Worm (Caenorhabditis elegans) whole organism, young adult: ENCODE results near the gene klo-1.

Source experiments
- C17E4.6 ChIP-seq: fragments of 200-800 bp; sonication (Bioruptor generic); IDR thresholded peaks from 2 replicates; pipeline ENCODE4 v1.3.6; 2022; ENCODE audit warnings: missing genetic modification reagents, missing genetic modification characterization, missing compliant biosample characterization
- D2030.7 ChIP-seq: fragments of 200-800 bp; sonication (Bioruptor generic); IDR thresholded peaks from 2 replicates; pipeline ENCODE4 v1.3.6; 2022; ENCODE audit warnings: missing genetic modification reagents, missing genetic modification characterization, missing compliant biosample characterization
- F52B5.7 ChIP-seq: sonication (generic microtip); optimal IDR thresholded peaks from 2 replicates; lab custom pipeline; 2016; ENCODE audit warnings: mild to moderate bottlenecking, missing genetic modification characterization, missing compliant biosample characterization
- F55B11.4 ChIP-seq: sonication (generic microtip); optimal IDR thresholded peaks from 2 replicates; lab custom pipeline; 2016; ENCODE audit warnings: missing compliant biosample characterization, missing genetic modification characterization, borderline replicate concordance; ENCODE audit not compliant: insufficient read depth
- F57A8.1 ChIP-seq: fragments of 200-800 bp; sonication (Bioruptor generic); optimal IDR thresholded peaks from 2 replicates; lab custom pipeline; 2018; ENCODE audit warnings: mild to moderate bottlenecking, missing genetic modification characterization, moderate library complexity, missing compliant biosample characterization
- F57C9.4 ChIP-seq: sonication (generic microtip); optimal IDR thresholded peaks from 2 replicates; lab custom pipeline; 2017; ENCODE audit warnings: mild to moderate bottlenecking, missing genetic modification characterization, missing compliant biosample characterization
- Y53G8AR.9 ChIP-seq: fragments of 200-800 bp; sonication (Bioruptor generic); conservative IDR thresholded peaks from 2 replicates; pipeline ENCODE4 v1.3.6; 2022; ENCODE audit warnings: missing genetic modification reagents, missing genetic modification characterization, missing compliant biosample characterization
- Y67H2A.10 ChIP-seq: fragments of 200-800 bp; sonication (Bioruptor generic); conservative IDR thresholded peaks from 2 replicates; pipeline ENCODE4 v1.3.6; 2022; ENCODE audit warnings: missing genetic modification reagents, missing genetic modification characterization, missing compliant biosample characterization
- aptf-2 ChIP-seq: fragments of 200-800 bp; sonication (Bioruptor generic); conservative IDR thresholded peaks from 2 replicates; pipeline ENCODE4 v1.3.6; 2022; ENCODE audit warnings: missing genetic modification reagents, missing genetic modification characterization, missing compliant biosample characterization
- attf-5 ChIP-seq: fragments of 200-800 bp; sonication (Bioruptor generic); optimal IDR thresholded peaks from 2 replicates; lab custom pipeline; 2018; ENCODE audit warnings: mild to moderate bottlenecking, missing genetic modification characterization, missing compliant biosample characterization
- ceh-27 ChIP-seq: fragments of 200-800 bp; sonication (Bioruptor generic); optimal IDR thresholded peaks from 2 replicates; lab custom pipeline; 2018; ENCODE audit warnings: mild to moderate bottlenecking, missing genetic modification characterization, moderate library complexity, missing compliant biosample characterization
- die-1 ChIP-seq: sonication (generic microtip); optimal IDR thresholded peaks from 2 replicates; lab custom pipeline; 2016; ENCODE audit warnings: missing genotype, mild to moderate bottlenecking, missing genetic modification characterization, missing compliant biosample characterization
- dox-1 ChIP-seq: fragments of 200-800 bp; sonication (Bioruptor generic); IDR thresholded peaks from 2 replicates; pipeline ENCODE4 v1.3.6; 2022; ENCODE audit warnings: missing genetic modification reagents, missing genetic modification characterization, missing compliant biosample characterization
- dpff-1 ChIP-seq: sonication (generic microtip); optimal IDR thresholded peaks from 2 replicates; lab custom pipeline; 2017; ENCODE audit warnings: mild to moderate bottlenecking, missing genetic modification characterization, missing compliant biosample characterization
- egl-18 ChIP-seq: fragments of 200-800 bp; sonication (Bioruptor generic); IDR thresholded peaks from 2 replicates; pipeline ENCODE4 v1.3.6; 2022; ENCODE audit warnings: missing genetic modification reagents, missing genetic modification characterization, missing compliant biosample characterization
- egrh-3 ChIP-seq: fragments of 200-800 bp; sonication (Bioruptor generic); IDR thresholded peaks from 2 replicates; pipeline ENCODE4 v1.3.6; 2022; ENCODE audit warnings: missing genetic modification reagents, missing genetic modification characterization, missing compliant biosample characterization
- gei-17 ChIP-seq: fragments of 200-800 bp; sonication (Bioruptor generic); optimal IDR thresholded peaks from 2 replicates; lab custom pipeline; 2018; ENCODE audit warnings: mild to moderate bottlenecking, missing genetic modification characterization, missing compliant biosample characterization
- hlh-12 ChIP-seq: sonication (generic microtip); optimal IDR thresholded peaks from 2 replicates; lab custom pipeline; 2016; ENCODE audit warnings: missing genetic modification characterization, missing compliant biosample characterization
- hmg-1.2 ChIP-seq: fragments of 200-800 bp; sonication (Bioruptor generic); IDR thresholded peaks from 2 replicates; pipeline ENCODE4 v1.3.6; 2022; ENCODE audit warnings: missing genetic modification reagents, missing genetic modification characterization, missing compliant biosample characterization
- hrde-1 ChIP-seq: sonication (generic microtip); optimal IDR thresholded peaks from 2 replicates; lab custom pipeline; 2016; ENCODE audit warnings: missing genetic modification characterization, mild to moderate bottlenecking, missing compliant biosample characterization, moderate library complexity, missing genotype, missing genetic modification reagents, borderline replicate concordance
- lin-54 ChIP-seq: fragments of 200-800 bp; sonication (Bioruptor generic); optimal IDR thresholded peaks from 2 replicates; lab custom pipeline; 2018; ENCODE audit warnings: mild to moderate bottlenecking, missing genetic modification characterization, missing compliant biosample characterization
- madf-6 ChIP-seq: fragments of 200-800 bp; sonication (Bioruptor generic); IDR thresholded peaks from 2 replicates; pipeline ENCODE4 v1.3.6; 2022; ENCODE audit warnings: missing genetic modification reagents, missing genetic modification characterization, missing compliant biosample characterization
- mes-4 ChIP-seq: sonication (generic microtip); optimal IDR thresholded peaks from 2 replicates; lab custom pipeline; 2016; ENCODE audit warnings: missing genotype, missing genetic modification characterization, missing compliant biosample characterization
- nfyb-1 ChIP-seq: fragments of 200-800 bp; sonication (Bioruptor generic); IDR thresholded peaks from 2 replicates; pipeline ENCODE4 v1.3.6; 2022; ENCODE audit warnings: missing genetic modification reagents, missing genetic modification characterization, missing compliant biosample characterization
- rec-8 ChIP-seq, 2 experiments: sonication (generic microtip); optimal IDR thresholded peaks; 2 replicates each; lab custom pipeline; 2016; ENCODE audit warnings: mild to moderate bottlenecking in 2 of 2, missing genetic modification characterization in 2 of 2, missing genetic modification reagents in 2 of 2, missing genotype in 2 of 2, missing biosample characterization in 1 of 2, missing compliant biosample characterization in 1 of 2, moderate library complexity in 1 of 2
- repo-1 ChIP-seq: sonication (generic microtip); optimal IDR thresholded peaks from 2 replicates; lab custom pipeline; 2017; ENCODE audit warnings: mild to moderate bottlenecking, missing genetic modification characterization, missing compliant biosample characterization
- sea-2 ChIP-seq: fragments of 200-800 bp; sonication (Bioruptor generic); IDR thresholded peaks from 2 replicates; pipeline ENCODE4 v1.3.6; 2022; ENCODE audit warnings: missing genetic modification characterization, missing compliant biosample characterization
- snpc-1.1 ChIP-seq: sonication (generic microtip); optimal IDR thresholded peaks from 2 replicates; lab custom pipeline; 2017; ENCODE audit warnings: missing genetic modification characterization, mild to moderate bottlenecking, missing compliant biosample characterization, antibody characterized with exemption, moderate library complexity, missing genotype, missing genetic modification reagents; ENCODE audit not compliant: insufficient read depth
- snpc-4 ChIP-seq, 5 experiments: fragments of 150-350 bp in 1 of 5; sonication (generic microtip) in 4 of 5; optimal IDR thresholded peaks; 2 replicates each; lab custom pipeline; 2014 to 2018; ENCODE audit warnings: missing genetic modification characterization in 5 of 5, missing biosample characterization in 3 of 5, antibody characterized with exemption in 2 of 5, mild to moderate bottlenecking in 2 of 5, missing compliant biosample characterization in 2 of 5, missing genotype in 2 of 5, moderate library complexity in 2 of 5, missing genetic modification reagents in 1 of 5
- somi-1 ChIP-seq: fragments of 200-800 bp; sonication (Bioruptor generic); optimal IDR thresholded peaks from 2 replicates; lab custom pipeline; 2018; ENCODE audit warnings: mild to moderate bottlenecking, missing genetic modification characterization, missing compliant biosample characterization
- sptf-2 ChIP-seq: fragments of 200-800 bp; sonication (Bioruptor generic); optimal IDR thresholded peaks from 2 replicates; lab custom pipeline; 2018; ENCODE audit warnings: mild to moderate bottlenecking, missing genetic modification characterization, missing compliant biosample characterization
- tlf-1 ChIP-seq: fragments of 200-800 bp; sonication (Bioruptor generic); optimal IDR thresholded peaks from 2 replicates; lab custom pipeline; 2018; ENCODE audit warnings: mild to moderate bottlenecking, missing genetic modification characterization, missing compliant biosample characterization
- unc-62 ChIP-seq: fragments of 150-350 bp; optimal IDR thresholded peaks from 2 replicates; lab custom pipeline; 2014; ENCODE audit warnings: missing biosample characterization, missing genetic modification reagents, missing genetic modification characterization
- ztf-26 ChIP-seq: sonication (generic microtip); optimal IDR thresholded peaks from 2 replicates; lab custom pipeline; 2017; ENCODE audit warnings: missing genetic modification characterization, missing compliant biosample characterization
- ztf-28 ChIP-seq: fragments of 200-800 bp; sonication (Bioruptor generic); IDR thresholded peaks from 2 replicates; pipeline ENCODE4 v1.3.6; 2022; ENCODE audit warnings: missing genetic modification reagents, missing genetic modification characterization, missing compliant biosample characterization

The klo-1 gene

DNA sequence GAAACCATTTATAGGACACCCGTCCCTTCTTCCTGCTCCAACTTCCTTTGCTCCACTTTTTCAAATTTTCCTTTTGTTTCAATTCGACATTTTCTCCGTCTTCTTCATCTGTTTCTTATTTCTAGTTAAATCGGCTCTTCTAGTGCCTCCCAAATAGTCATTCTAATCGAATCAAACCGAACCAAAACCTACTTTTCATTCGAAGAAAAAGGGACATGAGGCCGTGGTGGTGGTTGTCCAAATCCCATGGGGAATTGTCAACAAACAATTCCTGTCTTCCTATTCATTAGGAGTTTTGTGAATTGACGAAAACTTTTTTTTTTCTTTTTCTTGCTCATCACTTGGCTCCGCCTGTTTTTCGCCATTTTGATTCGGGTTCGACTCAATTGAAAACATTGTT is 11.4 kb downstream of the klo-1 start:
- TF ChIP-seq F55B11.4 (tag; lab: Kevin White, UChicago) (no peak), hrde-1 (tag; lab: Kevin White, UChicago) (no peak), egl-18 (no peak), C17E4.6 (GFP tag; lab: Robert Waterston, UW) (no peak), rec-8 (tag; optimal IDR thresholded peaks at IDR 0.05; lab: Kevin White, UChicago) (no peak), nfyb-1 (GFP tag; lab: Robert Waterston, UW) (no peak), snpc-4 (GFP tag; optimal IDR thresholded peaks at IDR 0.05; lab: Kevin White, UChicago) (no peak), snpc-4 (tag; optimal IDR thresholded peaks at IDR 0.05; lab: Kevin White, UChicago) (no peak), D2030.7 (no peak), repo-1 (tag; lab: Kevin White, UChicago) (no peak), gei-17 (GFP tag; lab: Kevin White, UChicago) (no peak), madf-6 (GFP tag; lab: Robert Waterston, UW) (no peak), aptf-2 (GFP tag; lab: Robert Waterston, UW) (no peak), sea-2 (GFP tag; lab: Robert Waterston, UW) (no peak), attf-5 (no peak)
- TF ChIP-seq, all 124 proteins: peak for 0

ce11 chrIV:7734619-7735018 is 13.4 kb downstream of the klo-1 start, which contains the start of gene clx-1:
clx-1 (plus strand) TSS chrIV:7734648.
- TF ChIP-seq dox-1 (GFP tag; lab: Robert Waterston, UW) (no peak), egrh-3 (GFP tag; lab: Robert Waterston, UW) (peak; percentile 36; the same call in 1 of the 2 replicates), Y67H2A.10 (GFP tag; lab: Robert Waterston, UW) (no peak), somi-1 (GFP tag; lab: Kevin White, UChicago) (no peak)
- TF ChIP-seq, all 124 proteins: peak for 1

ce11 chrIV:7734173-7734572 is 13.9 kb downstream of the klo-1 start:
- no peak for TF ChIP-seq hmg-1.2 (GFP tag; lab: Robert Waterston, UW)
- no peak for TF ChIP-seq die-1 (tag; lab: Kevin White, UChicago)
- TF ChIP-seq snpc-1.1 = no peak
- no peak for TF ChIP-seq dpff-1 (tag; lab: Kevin White, UChicago)
- no peak for TF ChIP-seq ztf-26 (tag; lab: Kevin White, UChicago)
- no peak for TF ChIP-seq C17E4.6 (GFP tag; lab: Robert Waterston, UW)
- no peak for TF ChIP-seq unc-62
- no peak for TF ChIP-seq F57C9.4 (tag; lab: Kevin White, UChicago)
- TF ChIP-seq lin-54 (GFP tag; lab: Kevin White, UChicago) = no peak
- TF ChIP-seq Y53G8AR.9 (GFP tag; lab: Robert Waterston, UW) = no peak
- no peak for TF ChIP-seq ceh-27
- TF ChIP-seq hlh-12 = no peak
- no peak for TF ChIP-seq F57A8.1 (GFP tag; lab: Kevin White, UChicago)

ce11 chrIV:7731960-7732359 is 16.1 kb downstream of the klo-1 start, which contains the start of the genes C50F7.9 and C50F7.3:
C50F7.9 (minus strand) TSS chrIV:7732060.
C50F7.3 (plus strand) TSS chrIV:7732329.
- TF ChIP-seq F52B5.7 = no peak
- no peak for TF ChIP-seq somi-1 (GFP tag; lab: Kevin White, UChicago)
- no peak for TF ChIP-seq mes-4 (tag; lab: Kevin White, UChicago)
- TF ChIP-seq repo-1 (tag; lab: Kevin White, UChicago) = no peak
- TF ChIP-seq sptf-2 (GFP tag; lab: Kevin White, UChicago) = no peak
- TF ChIP-seq dox-1 (GFP tag; lab: Robert Waterston, UW) = no peak
- TF ChIP-seq ztf-28 = no peak
- no peak for TF ChIP-seq tlf-1 (GFP tag; lab: Kevin White, UChicago)
- no peak for TF ChIP-seq rec-8 (tag; optimal IDR thresholded peaks at IDR 0.05; lab: Kevin White, UChicago)
